Fruit fly (Drosophila melanogaster) whole organism, adult: Measurements from ENCODE around the gene CG10340.

Experiments
- CG12768 ChIP-seq: fragments of 200-800 bp; sonication (Bioruptor generic); optimal IDR thresholded peaks from 2 replicates; lab custom pipeline; 2017; ENCODE audit warnings: missing biosample characterization, missing genetic modification characterization, mild to moderate bottlenecking, moderate library complexity, missing genetic modification reagents
- CG14711 ChIP-seq: fragments of 200-800 bp; sonication (Bioruptor generic); optimal IDR thresholded peaks from 2 replicates; lab custom pipeline; 2018; ENCODE audit warnings: missing biosample characterization, mild to moderate bottlenecking, missing genetic modification characterization, moderate library complexity
- CG33017 ChIP-seq: fragments of 200-800 bp; sonication (Bioruptor generic); optimal IDR thresholded peaks from 2 replicates; lab custom pipeline; 2018; ENCODE audit warnings: missing biosample characterization, mild to moderate bottlenecking, missing genetic modification characterization, moderate library complexity
- CG7045 ChIP-seq: fragments of 200-800 bp; sonication (Bioruptor generic); optimal IDR thresholded peaks from 2 replicates; lab custom pipeline; 2017; ENCODE audit warnings: missing biosample characterization, mild to moderate bottlenecking, missing genetic modification characterization
- CG7101 ChIP-seq: fragments of 200-800 bp; sonication (Bioruptor generic); optimal IDR thresholded peaks from 2 replicates; lab custom pipeline; 2018; ENCODE audit warnings: missing biosample characterization, mild to moderate bottlenecking, missing genetic modification characterization, moderate library complexity
- Clk ChIP-seq: fragments of 200-800 bp; sonication (Bioruptor generic); optimal IDR thresholded peaks from 2 replicates; lab custom pipeline; 2017; ENCODE audit warnings: missing biosample characterization, missing genetic modification characterization
- Crg-1 ChIP-seq: fragments of 200-800 bp; sonication (Bioruptor generic); optimal IDR thresholded peaks from 2 replicates; lab custom pipeline; 2016; ENCODE audit warnings: missing biosample characterization, missing genetic modification characterization
- Mnt ChIP-seq: fragments of 200-800 bp; sonication (Bioruptor generic); optimal IDR thresholded peaks from 2 replicates; lab custom pipeline; 2016; ENCODE audit warnings: missing biosample characterization, mild to moderate bottlenecking, missing genetic modification characterization
- bab1 ChIP-seq: fragments of 200-800 bp; sonication (Bioruptor generic); optimal IDR thresholded peaks from 3 replicates; lab custom pipeline; 2019; ENCODE audit warnings: missing biosample characterization, mild to moderate bottlenecking, missing genetic modification characterization, moderate library complexity
- cic ChIP-seq: fragments of 200-800 bp; sonication (Bioruptor generic); optimal IDR thresholded peaks from 2 replicates; lab custom pipeline; 2017; ENCODE audit warnings: missing biosample characterization, mild to moderate bottlenecking, missing genetic modification characterization, moderate library complexity
- kay ChIP-seq: fragments of 200-800 bp; sonication (Bioruptor generic); peaks from one replicate; lab custom pipeline; 2016; ENCODE audit warnings: missing biosample characterization, missing genetic modification characterization, borderline replicate concordance
- ovo ChIP-seq: fragments of 200-800 bp; sonication (Bioruptor generic); optimal IDR thresholded peaks from 2 replicates; lab custom pipeline; 2016; ENCODE audit warnings: missing biosample characterization, missing genetic modification characterization
- tj ChIP-seq: fragments of 200-800 bp; sonication (Bioruptor generic); optimal IDR thresholded peaks from 3 replicates; lab custom pipeline; 2017; ENCODE audit warnings: missing biosample characterization, mild to moderate bottlenecking, missing genetic modification characterization, moderate library complexity

DNA sequence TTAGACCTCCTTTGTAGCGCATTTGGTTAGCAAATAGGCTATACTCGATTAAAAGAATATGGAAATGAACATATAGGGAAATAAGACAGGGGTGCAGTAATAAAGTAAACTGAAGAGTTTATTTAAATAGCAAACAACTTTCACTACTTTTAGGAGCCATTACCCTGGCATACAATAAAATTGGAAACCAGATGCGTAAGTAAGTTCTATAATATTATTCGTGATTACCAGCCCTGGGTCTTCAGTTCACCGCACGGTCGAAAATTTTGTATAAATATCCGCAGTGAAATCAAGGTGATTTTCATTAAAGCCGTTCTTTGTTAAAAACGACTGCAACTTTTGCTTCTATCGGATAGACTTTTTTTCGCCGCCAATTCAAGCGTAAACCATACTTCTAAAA is 818 bp upstream of the CG10340 start, which contains the start of gene CG17562:
- TF ChIP-seq CG14711 (no peak), cic (GFP tag; lab: Kevin White, UChicago) (no peak), CG7045 (GFP tag; lab: Kevin White, UChicago) (no peak), kay (GFP tag; lab: Kevin White, UChicago) (no peak), ovo (GFP tag; lab: Kevin White, UChicago) (no peak), CG33017 (tag; lab: Kevin White, UChicago) (peak; percentile 28), CG12768 (GFP tag; lab: Kevin White, UChicago) (no peak), Mnt (GFP tag; lab: Kevin White, UChicago) (no peak), bab1 (GFP tag; lab: Kevin White, UChicago) (no peak), Clk (GFP tag; lab: Kevin White, UChicago) (no peak), CG7101 (tag; lab: Kevin White, UChicago) (no peak), Crg-1 (GFP tag; lab: Kevin White, UChicago) (no peak), tj (GFP tag; lab: Kevin White, UChicago) (no peak)
